Worm (Caenorhabditis elegans) whole organism, L1 larva: Measurements from ENCODE around the gene unc-80.

Experiments used
- C04F5.9 ChIP-seq: sonication (generic microtip); optimal IDR thresholded peaks from 2 replicates; lab custom pipeline; 2016; ENCODE audit warnings: missing genetic modification characterization, missing compliant biosample characterization
- C34B4.2 ChIP-seq: sonication (generic microtip); optimal IDR thresholded peaks from 2 replicates; lab custom pipeline; 2017; ENCODE audit warnings: mild to moderate bottlenecking, missing genetic modification characterization, missing compliant biosample characterization
- Y116A8C.19 ChIP-seq: sonication (generic microtip); optimal IDR thresholded peaks from 2 replicates; lab custom pipeline; 2016; ENCODE audit warnings: missing compliant biosample characterization, missing genetic modification characterization, borderline replicate concordance
- blmp-1 ChIP-seq: fragments of 150-350 bp; optimal IDR thresholded peaks from 2 replicates; lab custom pipeline; 2014; ENCODE audit warnings: missing biosample characterization, missing genetic modification characterization
- ceh-8 ChIP-seq: fragments of 200-800 bp; sonication (Bioruptor generic); optimal IDR thresholded peaks from 2 replicates; lab custom pipeline; 2018; ENCODE audit warnings: mild to moderate bottlenecking, missing genetic modification characterization, moderate library complexity, missing compliant biosample characterization
- ceh-82 ChIP-seq, 3 experiments: fragments of 150-350 bp in 1 of 3; sonication (generic microtip) in 2 of 3; optimal IDR thresholded peaks; 2 replicates each; lab custom pipeline; 2014 to 2017; ENCODE audit warnings: missing biosample characterization in 3 of 3, missing genetic modification characterization in 3 of 3
- dpl-1 ChIP-seq, 3 experiments: fragments of 150-350 bp in 2 of 3; sonication (generic microtip) in 1 of 3; optimal IDR thresholded peaks; 2 replicates each; lab custom pipeline; 2014 to 2017; ENCODE audit warnings: missing biosample characterization in 3 of 3, missing genetic modification characterization in 3 of 3, missing genetic modification reagents in 3 of 3
- dsc-1 ChIP-seq: sonication (generic microtip); optimal IDR thresholded peaks from 2 replicates; lab custom pipeline; 2016; ENCODE audit warnings: mild to moderate bottlenecking, missing genetic modification characterization, missing compliant biosample characterization
- efl-1 ChIP-seq, 4 experiments: fragments of 150-350 bp; optimal IDR thresholded peaks in 3 of 4; peaks in 1 of 4; 1 replicate in 1 of 4; 2 replicates in 3 of 4; lab custom pipeline; 2014; ENCODE audit warnings: missing biosample characterization in 2 of 4, missing genetic modification characterization in 2 of 4, missing genetic modification reagents in 2 of 4
- elt-2 ChIP-seq: sonication (generic microtip); optimal IDR thresholded peaks from 2 replicates; lab custom pipeline; 2016; ENCODE audit warnings: missing genetic modification characterization, mild to moderate bottlenecking, inconsistent platforms, missing compliant biosample characterization, missing genetic modification reagents
- elt-3 ChIP-seq, 6 experiments: fragments of 150-350 bp in 1 of 6; sonication (generic microtip); optimal IDR thresholded peaks; 2 replicates each; lab custom pipeline; 2017 to 2018; ENCODE audit warnings: missing biosample characterization in 6 of 6, missing genetic modification characterization in 6 of 6, inconsistent platforms in 1 of 6
- fkh-10 ChIP-seq: sonication (generic microtip); optimal IDR thresholded peaks from 2 replicates; lab custom pipeline; 2017; ENCODE audit warnings: missing biosample characterization, missing genetic modification reagents, missing genetic modification characterization
- lin-13 ChIP-seq: fragments of 150-350 bp; optimal IDR thresholded peaks from 2 replicates; lab custom pipeline; 2014; ENCODE audit warnings: missing biosample characterization, missing genetic modification reagents, missing genetic modification characterization
- lin-35 ChIP-seq, 2 experiments: fragments of 150-350 bp; optimal IDR thresholded peaks; 2 replicates each; lab custom pipeline; 2014; ENCODE audit warnings: missing biosample characterization in 2 of 2, missing genetic modification characterization in 2 of 2, missing genetic modification reagents in 2 of 2
- lin-39 ChIP-seq: fragments of 150-350 bp; optimal IDR thresholded peaks from 2 replicates; lab custom pipeline; 2014; ENCODE audit warnings: missing biosample characterization, missing genetic modification reagents, missing genetic modification characterization
- lir-3 ChIP-seq: sonication (generic microtip); optimal IDR thresholded peaks from 2 replicates; lab custom pipeline; 2016; ENCODE audit warnings: mild to moderate bottlenecking, missing genetic modification characterization, moderate library complexity, missing compliant biosample characterization; ENCODE audit not compliant: poor library complexity
- lsy-2 ChIP-seq, 2 experiments: fragments of 150-350 bp; optimal IDR thresholded peaks; 2 replicates each; lab custom pipeline; 2014; ENCODE audit warnings: missing biosample characterization in 2 of 2, missing genetic modification characterization in 2 of 2
- nhr-20 ChIP-seq: sonication (generic microtip); optimal IDR thresholded peaks from 2 replicates; lab custom pipeline; 2016; ENCODE audit warnings: mild to moderate bottlenecking, missing genetic modification characterization, missing compliant biosample characterization
- nhr-47 ChIP-seq: sonication (generic microtip); optimal IDR thresholded peaks from 2 replicates; lab custom pipeline; 2016; ENCODE audit warnings: mild to moderate bottlenecking, missing genetic modification characterization, moderate library complexity, missing compliant biosample characterization
- nhr-71 ChIP-seq: sonication (generic microtip); optimal IDR thresholded peaks from 2 replicates; lab custom pipeline; 2016; ENCODE audit warnings: mild to moderate bottlenecking, missing genetic modification characterization, moderate library complexity, missing compliant biosample characterization
- nhr-90 ChIP-seq: sonication (generic microtip); optimal IDR thresholded peaks from 2 replicates; lab custom pipeline; 2016; ENCODE audit warnings: mild to moderate bottlenecking, missing genetic modification characterization, missing compliant biosample characterization; ENCODE audit not compliant: poor library complexity
- pag-3 ChIP-seq: sonication (generic microtip); optimal IDR thresholded peaks from 2 replicates; lab custom pipeline; 2017; ENCODE audit warnings: missing genetic modification characterization, mild to moderate bottlenecking, missing compliant biosample characterization, antibody characterized with exemption, borderline replicate concordance; ENCODE audit not compliant: insufficient read depth
- pqm-1 ChIP-seq: sonication (generic microtip); optimal IDR thresholded peaks from 3 replicates; lab custom pipeline; 2017; ENCODE audit warnings: missing biosample characterization, missing genetic modification characterization
- rnt-1 ChIP-seq: sonication (generic microtip); optimal IDR thresholded peaks from 2 replicates; lab custom pipeline; 2016; ENCODE audit warnings: mild to moderate bottlenecking, missing genetic modification characterization, moderate library complexity, missing compliant biosample characterization
- skn-1 ChIP-seq: fragments of 150-350 bp; optimal IDR thresholded peaks from 2 replicates; lab custom pipeline; 2014; ENCODE audit warnings: missing biosample characterization, missing genetic modification characterization
- snpc-4 ChIP-seq: fragments of 150-350 bp; optimal IDR thresholded peaks from 2 replicates; lab custom pipeline; 2014; ENCODE audit warnings: missing biosample characterization, missing genetic modification characterization
- snu-23 ChIP-seq: sonication (generic microtip); optimal IDR thresholded peaks from 2 replicates; lab custom pipeline; 2016; ENCODE audit warnings: missing genetic modification characterization, missing compliant biosample characterization
- sox-4 ChIP-seq: sonication (generic microtip); optimal IDR thresholded peaks from 2 replicates; lab custom pipeline; 2016; ENCODE audit warnings: missing genetic modification characterization, missing compliant biosample characterization
- sup-37 ChIP-seq: fragments of 200-800 bp; sonication (Bioruptor generic); optimal IDR thresholded peaks from 2 replicates; lab custom pipeline; 2018; ENCODE audit warnings: mild to moderate bottlenecking, missing genetic modification characterization, missing compliant biosample characterization
- swsn-7 ChIP-seq: sonication (generic microtip); optimal IDR thresholded peaks from 2 replicates; lab custom pipeline; 2016; ENCODE audit warnings: missing genetic modification characterization, missing compliant biosample characterization
- tbx-2 ChIP-seq: sonication (generic microtip); optimal IDR thresholded peaks from 2 replicates; lab custom pipeline; 2016; ENCODE audit warnings: missing genetic modification characterization, missing compliant biosample characterization
- unc-130 ChIP-seq: fragments of 150-350 bp; optimal IDR thresholded peaks from 2 replicates; lab custom pipeline; 2017; ENCODE audit warnings: missing biosample characterization, missing genetic modification characterization, inconsistent platforms
- unc-30 ChIP-seq: sonication (generic microtip); optimal IDR thresholded peaks from 2 replicates; lab custom pipeline; 2017; ENCODE audit warnings: missing biosample characterization, missing genetic modification characterization
- unc-86 ChIP-seq: sonication (generic microtip); optimal IDR thresholded peaks from 2 replicates; lab custom pipeline; 2016; ENCODE audit warnings: missing genetic modification characterization, missing compliant biosample characterization
- unc-98 ChIP-seq: fragments of 200-800 bp; sonication (Bioruptor generic); IDR thresholded peaks from 2 replicates; pipeline ENCODE4 v1.3.6; 2022; ENCODE audit warnings: missing genetic modification characterization, missing compliant biosample characterization
- vab-15 ChIP-seq: sonication (generic microtip); optimal IDR thresholded peaks from 2 replicates; lab custom pipeline; 2017; ENCODE audit warnings: missing genotype, mild to moderate bottlenecking, missing genetic modification characterization, missing compliant biosample characterization
- xbp-1 ChIP-seq: sonication (generic microtip); optimal IDR thresholded peaks from 2 replicates; lab custom pipeline; 2016; ENCODE audit warnings: missing genetic modification characterization, missing compliant biosample characterization
- ztf-11 ChIP-seq, 2 experiments: sonication (generic microtip); optimal IDR thresholded peaks; 2 replicates each; lab custom pipeline; 2016 to 2017; ENCODE audit warnings: missing genetic modification characterization in 2 of 2, missing biosample characterization in 1 of 2, missing compliant biosample characterization in 1 of 2

Gene unc-80

DNA sequence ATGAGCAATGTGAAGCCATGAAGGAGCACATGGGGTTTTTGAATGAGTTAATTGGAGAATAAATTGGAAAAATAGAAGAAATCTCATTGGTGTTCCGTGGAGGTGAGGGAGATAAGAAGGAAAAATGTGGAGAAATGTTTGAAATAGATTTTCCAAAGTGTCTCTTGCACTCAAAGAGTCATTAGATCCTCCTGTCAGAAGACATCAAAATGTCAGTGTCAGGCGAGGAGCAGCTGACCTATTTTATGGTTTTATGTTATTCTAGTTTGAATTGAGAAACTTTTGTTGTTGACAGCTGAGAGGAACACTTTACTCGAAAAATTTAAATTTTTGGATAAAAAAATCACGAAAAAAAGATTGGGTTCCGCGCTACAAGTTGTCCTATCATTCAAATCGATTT lies 28.8 kb upstream of the unc-80 start, which contains the start of gene clec-264:
Gene clec-264 (minus strand): TSS at position 122 of the 400 bp plus-strand sequence.
- TF ChIP-seq unc-98 (GFP tag; lab: Robert Waterston, UW): no peak
- peak; percentile 45 for TF ChIP-seq rnt-1
- no peak for TF ChIP-seq unc-130 (tag; lab: Kevin White, UChicago)
- no peak for TF ChIP-seq ceh-8 (GFP tag; lab: Kevin White, UChicago)
- no peak for TF ChIP-seq pag-3 (tag; lab: Kevin White, UChicago)
- no peak for TF ChIP-seq elt-2 (tag; lab: Kevin White, UChicago)

ce11 chrV:20851847-20852386 lies 27.5 kb upstream of the unc-80 start, which contains the start of gene ndua-1:
Gene ndua-1, minus strand, starts transcription at chrV:20851897.
- peak; percentile 53 for TF ChIP-seq tbx-2 (tag; lab: Kevin White, UChicago)
- no peak for TF ChIP-seq C34B4.2
- TF ChIP-seq lin-39 (tag; lab: Kevin White, UChicago): peak; percentile 4
- TF ChIP-seq swsn-7 (tag; lab: Kevin White, UChicago): peak; percentile 61
- no peak for TF ChIP-seq pqm-1 (tag; lab: Kevin White, UChicago)
- peak; percentile 1 for TF ChIP-seq unc-86 (tag; lab: Kevin White, UChicago)
- TF ChIP-seq efl-1 (optimal IDR thresholded peaks at IDR 0.05; lab: Kevin White, UChicago): peak; percentile 10 to 44
- peak; percentile 17 to 94 for TF ChIP-seq efl-1 (GFP tag; optimal IDR thresholded peaks at IDR 0.05 in 1 of 2; lab: Kevin White, UChicago)
- TF ChIP-seq fkh-10 (GFP tag; lab: Kevin White, UChicago): no peak
- peak; percentile 24 for TF ChIP-seq lin-13 (GFP tag; lab: Kevin White, UChicago)
- TF ChIP-seq sox-4: peak; percentile 27
- peak in 2 of 3 experiments; percentile 44 to 64 for TF ChIP-seq ceh-82 (tag; optimal IDR thresholded peaks at IDR 0.05; lab: Kevin White, UChicago)
- TF ChIP-seq unc-30 (tag; lab: Kevin White, UChicago): no peak
- no peak for TF ChIP-seq C04F5.9 (tag; lab: Kevin White, UChicago)
- no peak for TF ChIP-seq Y116A8C.19
- no peak for TF ChIP-seq sup-37 (GFP tag; lab: Kevin White, UChicago)
- peak; percentile 6 for TF ChIP-seq unc-130 (tag; lab: Kevin White, UChicago)
- peak in 2 of 3 experiments; percentile 22 to 23 for TF ChIP-seq dpl-1 (GFP tag; optimal IDR thresholded peaks at IDR 0.05; lab: Kevin White, UChicago)
- TF ChIP-seq rnt-1: peak; percentile 76
- peak; percentile 56 for TF ChIP-seq nhr-90 (tag; lab: Kevin White, UChicago)
- TF ChIP-seq lin-35 (GFP tag; optimal IDR thresholded peaks at IDR 0.05; lab: Kevin White, UChicago): peak; percentile 6 to 43
- TF ChIP-seq blmp-1 (tag; lab: Kevin White, UChicago): peak; percentile 0
- TF ChIP-seq snpc-4 (tag; lab: Kevin White, UChicago): peak; percentile 65
- TF ChIP-seq vab-15 (tag; lab: Kevin White, UChicago): no peak
- TF ChIP-seq lsy-2 (tag; optimal IDR thresholded peaks at IDR 0.05; lab: Kevin White, UChicago): peak; percentile 59 to 71
- TF ChIP-seq dsc-1 (tag; lab: Kevin White, UChicago): peak; percentile 35
- peak in 1 of 2 experiments; percentile 17 for TF ChIP-seq ztf-11 (tag; optimal IDR thresholded peaks at IDR 0.05; lab: Kevin White, UChicago)
- TF ChIP-seq skn-1 (tag; lab: Kevin White, UChicago): peak; percentile 58
- peak; percentile 71 for TF ChIP-seq snu-23
- peak; percentile 44 for TF ChIP-seq lir-3 (tag; lab: Kevin White, UChicago)
- peak in 1 of 6 experiments; percentile 22 for TF ChIP-seq elt-3 (tag; optimal IDR thresholded peaks at IDR 0.05; lab: Kevin White, UChicago)
- TF ChIP-seq nhr-47: peak; percentile 68
- peak; percentile 38 for TF ChIP-seq xbp-1 (tag; lab: Kevin White, UChicago)
- peak; percentile 66 for TF ChIP-seq nhr-71 (tag; lab: Kevin White, UChicago)
- TF ChIP-seq nhr-20 (tag; lab: Kevin White, UChicago): peak; percentile 63
